Fruit fly (Drosophila melanogaster): ENCODE results near the gene CG14949.

Gene CG14949

dm6 chr3L:2634929-2635799 lies 8.1 kb downstream of the CG14949 start (continued):
- TF ChIP-seq CG17359 (tag; optimal IDR thresholded peaks at IDR 0.05) (peak; percentile 74), Nf-YC (tag; optimal IDR thresholded peaks at IDR 0.05) (peak; percentile 59), Med (GFP tag) (peak; percentile 98), CHES-1-like (GFP tag; optimal IDR thresholded peaks at IDR 0.05) (peak; percentile 86), fd102C (GFP tag; optimal IDR thresholded peaks at IDR 0.05) (peak; percentile 67), sd (tag; optimal IDR thresholded peaks at IDR 0.05) (peak; percentile 39), dysf (GFP tag; IDR thresholded peaks at IDR 0.05) (peak; percentile 79; the same call in 2 of the 3 replicates), run (tag; optimal IDR thresholded peaks at IDR 0.05) (peak; percentile 52), Ada2b (GFP tag; IDR thresholded peaks at IDR 0.05) (peak; percentile 53), Hey (tag; optimal IDR thresholded peaks at IDR 0.05) (peak; percentile 87), Hr3 (GFP tag; optimal IDR thresholded peaks at IDR 0.05) (peak; percentile 44), CG4617 (GFP tag; optimal IDR thresholded peaks at IDR 0.05; ENCODE audit: borderline replicate concordance) (peak; percentile 52), salm (tag; optimal IDR thresholded peaks at IDR 0.05) (peak; percentile 70), Antp (GFP tag; optimal IDR thresholded peaks at IDR 0.05) (peak; percentile 79), CG17186 (GFP tag; optimal IDR thresholded peaks at IDR 0.05) (peak; percentile 98), CG31441 (GFP tag; IDR thresholded peaks at IDR 0.05) (peak; percentile 72), CG4854 (GFP tag; optimal IDR thresholded peaks at IDR 0.05) (peak; percentile 71), Bgb (GFP tag; IDR thresholded peaks at IDR 0.05; ENCODE audit: partially characterized antibody) (peak; percentile 86), CG8089 (GFP tag; optimal IDR thresholded peaks at IDR 0.05) (peak; percentile 79), chn (GFP tag; optimal IDR thresholded peaks at IDR 0.05) (peak; percentile 86), BtbVII (GFP tag; optimal IDR thresholded peaks at IDR 0.05) (peak; percentile 90), CG2129 (GFP tag; IDR thresholded peaks at IDR 0.05; ENCODE audit: partially characterized antibody) (peak; percentile 49), CG12155 (GFP tag; optimal IDR thresholded peaks at IDR 0.05) (peak; percentile 63), nmo (GFP tag; optimal IDR thresholded peaks at IDR 0.05) (peak; percentile 67), cg (GFP tag; optimal IDR thresholded peaks at IDR 0.05) (peak; percentile 89), CG14710 (tag; optimal IDR thresholded peaks at IDR 0.05) (peak; percentile 78), zfh1 (GFP tag; IDR thresholded peaks at IDR 0.05) (peak; percentile 86), Fer3 (tag; optimal IDR thresholded peaks at IDR 0.05) (peak; percentile 81), CG11695 (GFP tag; IDR thresholded peaks at IDR 0.05) (peak; percentile 64), CG3847 (GFP tag; IDR thresholded peaks at IDR 0.05) (peak; percentile 73), twi (tag; optimal IDR thresholded peaks at IDR 0.05) (peak; percentile 81), CG8924 (tag; optimal IDR thresholded peaks at IDR 0.05) (peak; percentile 47), CG13894 (tag; optimal IDR thresholded peaks at IDR 0.05) (peak; percentile 55), gsb (GFP tag; IDR thresholded peaks at IDR 0.05) (peak; percentile 74), CG7786 (GFP tag; optimal IDR thresholded peaks at IDR 0.05) (peak; percentile 50), da (GFP tag; optimal IDR thresholded peaks at IDR 0.05) (peak; percentile 82), Poxn (GFP tag; IDR thresholded peaks at IDR 0.05) (0 out of 2 replicates have a peak, but pooled peaks have one; percentile 31), CG30020 (tag; optimal IDR thresholded peaks at IDR 0.05) (peak; percentile 61), ftz-f1 (GFP tag; optimal IDR thresholded peaks at IDR 0.05) (peak; percentile 79), CG3838 (GFP tag; optimal IDR thresholded peaks at IDR 0.05) (peak; percentile 46), CG18262 (tag; optimal IDR thresholded peaks at IDR 0.05) (peak; percentile 56), row (GFP tag; IDR thresholded peaks at IDR 0.05) (peak; percentile 61), Elba2 (GFP tag; optimal IDR thresholded peaks at IDR 0.05) (no peak), hb (GFP tag; IDR thresholded peaks at IDR 0.05; ENCODE audit: partially characterized antibody) (peak; percentile 71; the same call in 2 of the 3 replicates), CG17361 (GFP tag; IDR thresholded peaks at IDR 0.05) (peak; percentile 67), CkIIα-i1 (GFP tag; IDR thresholded peaks at IDR 0.05) (no peak), CG7271 (tag; optimal IDR thresholded peaks at IDR 0.05) (peak; percentile 87), NFAT (GFP tag; IDR thresholded peaks at IDR 0.05) (peak; percentile 85), Xbp1 (GFP tag; optimal IDR thresholded peaks at IDR 0.05) (peak; percentile 63)
